Worm (Caenorhabditis elegans) whole organism, L4 larva: ENCODE data around the gene srw-89.

Source experiments
- F37D6.2 ChIP-seq: sonication (generic microtip); optimal IDR thresholded peaks from 2 replicates; lab custom pipeline; 2016; ENCODE audit warnings: mild to moderate bottlenecking, missing genetic modification characterization, missing compliant biosample characterization
- F44E2.7 ChIP-seq: fragments of 200-800 bp; sonication (Bioruptor generic); IDR thresholded peaks from 2 replicates; pipeline ENCODE4 v2.1.2; 2022; ENCODE audit warnings: missing genetic modification characterization, missing compliant biosample characterization
- T20F7.1 ChIP-seq: fragments of 200-800 bp; sonication (Bioruptor generic); optimal IDR thresholded peaks from 2 replicates; lab custom pipeline; 2018; ENCODE audit warnings: mild to moderate bottlenecking, missing genetic modification characterization, missing compliant biosample characterization
- aha-1 ChIP-seq: fragments of 150-350 bp; peaks from one replicate; lab custom pipeline; 2014; ENCODE audit warnings: missing biosample characterization, missing genetic modification characterization
- arid-1 ChIP-seq: fragments of 200-800 bp; sonication (Bioruptor generic); conservative IDR thresholded peaks from 2 replicates; pipeline ENCODE4 v1.3.6; 2022; ENCODE audit warnings: missing genetic modification reagents, missing genetic modification characterization, missing compliant biosample characterization
- attf-4 ChIP-seq: sonication (generic microtip); optimal IDR thresholded peaks from 3 replicates; lab custom pipeline; 2017; ENCODE audit warnings: missing biosample characterization, missing genetic modification characterization
- ceh-62 ChIP-seq: sonication (generic microtip); optimal IDR thresholded peaks from 2 replicates; lab custom pipeline; 2017; ENCODE audit warnings: missing biosample characterization, missing genetic modification characterization
- cey-2 ChIP-seq: sonication (generic microtip); optimal IDR thresholded peaks from 3 replicates; lab custom pipeline; 2017; ENCODE audit warnings: missing genetic modification characterization, mild to moderate bottlenecking, missing compliant biosample characterization, antibody characterized with exemption, borderline replicate concordance; ENCODE audit not compliant: insufficient read depth
- ctbp-1 ChIP-seq: fragments of 200-800 bp; sonication (Bioruptor generic); IDR thresholded peaks from 2 replicates; pipeline ENCODE4 v1.3.6; 2022; ENCODE audit warnings: missing genetic modification reagents, missing genetic modification characterization, missing compliant biosample characterization
- dmd-6 ChIP-seq: fragments of 200-800 bp; sonication (Bioruptor generic); IDR thresholded peaks from 2 replicates; pipeline ENCODE4 v1.3.6; 2022; ENCODE audit warnings: missing genetic modification reagents, missing genetic modification characterization, missing compliant biosample characterization
- dmd-8 ChIP-seq: fragments of 200-800 bp; sonication (Bioruptor generic); IDR thresholded peaks from 2 replicates; pipeline ENCODE4 v1.3.6; 2022; ENCODE audit warnings: missing genetic modification characterization, missing compliant biosample characterization
- dmd-9 ChIP-seq: fragments of 200-800 bp; sonication (Bioruptor generic); IDR thresholded peaks from 2 replicates; pipeline ENCODE4 v1.3.6; 2022; ENCODE audit warnings: missing genetic modification reagents, missing genetic modification characterization, missing compliant biosample characterization
- dpl-1 ChIP-seq: fragments of 150-350 bp; optimal IDR thresholded peaks from 2 replicates; lab custom pipeline; 2014; ENCODE audit warnings: missing biosample characterization, missing genetic modification reagents, missing genetic modification characterization
- dve-1 ChIP-seq: sonication (generic microtip); optimal IDR thresholded peaks from 2 replicates; lab custom pipeline; 2017; ENCODE audit warnings: antibody characterized with exemption, mild to moderate bottlenecking, missing genetic modification characterization, missing compliant biosample characterization; ENCODE audit not compliant: insufficient read depth
- fkh-10 ChIP-seq: fragments of 150-350 bp; optimal IDR thresholded peaks from 2 replicates; lab custom pipeline; 2014; ENCODE audit warnings: missing biosample characterization, missing genetic modification reagents, missing genetic modification characterization
- hif-1 ChIP-seq, 2 experiments: sonication (generic microtip); optimal IDR thresholded peaks; 2 replicates each; lab custom pipeline; 2016 to 2017; ENCODE audit warnings: missing compliant biosample characterization in 2 of 2, missing genetic modification characterization in 2 of 2, missing genetic modification reagents in 2 of 2, missing genotype in 2 of 2, mild to moderate bottlenecking in 1 of 2
- hlh-11 ChIP-seq: fragments of 200-800 bp; sonication (Bioruptor generic); optimal IDR thresholded peaks from 2 replicates; lab custom pipeline; 2018; ENCODE audit warnings: mild to moderate bottlenecking, missing genetic modification characterization, missing compliant biosample characterization
- hlh-30 ChIP-seq: sonication (generic microtip); optimal IDR thresholded peaks from 2 replicates; lab custom pipeline; 2017; ENCODE audit warnings: antibody characterized with exemption, mild to moderate bottlenecking, missing genetic modification characterization, missing compliant biosample characterization; ENCODE audit not compliant: insufficient read depth
- jun-1 ChIP-seq: fragments of 150-350 bp; optimal IDR thresholded peaks from 2 replicates; lab custom pipeline; 2014; ENCODE audit warnings: missing biosample characterization, missing genetic modification reagents, missing genetic modification characterization
- lim-7 ChIP-seq: fragments of 200-800 bp; sonication (Bioruptor generic); IDR thresholded peaks from 2 replicates; pipeline ENCODE4 v1.3.6; 2022; ENCODE audit warnings: missing genetic modification characterization, missing compliant biosample characterization
- lin-15B ChIP-seq: fragments of 150-350 bp; sonication (generic microtip); optimal IDR thresholded peaks from 3 replicates; lab custom pipeline; 2014; ENCODE audit warnings: missing biosample characterization, missing genetic modification characterization
- mdt-29 ChIP-seq: fragments of 200-800 bp; sonication (Bioruptor generic); IDR thresholded peaks from 2 replicates; pipeline ENCODE4 v1.3.6; 2022; ENCODE audit warnings: missing genetic modification reagents, missing genetic modification characterization, missing compliant biosample characterization
- mep-1 ChIP-seq: fragments of 150-350 bp; sonication (generic microtip); optimal IDR thresholded peaks from 3 replicates; lab custom pipeline; 2014; ENCODE audit warnings: missing biosample characterization, missing genetic modification characterization
- nhr-102 ChIP-seq: sonication (generic microtip); optimal IDR thresholded peaks from 2 replicates; lab custom pipeline; 2016; ENCODE audit warnings: mild to moderate bottlenecking, missing genetic modification characterization, moderate library complexity, missing compliant biosample characterization
- nhr-11 ChIP-seq: fragments of 150-350 bp; optimal IDR thresholded peaks from 2 replicates; lab custom pipeline; 2014; ENCODE audit warnings: missing biosample characterization, missing genetic modification characterization
- nhr-25 ChIP-seq: sonication (generic microtip); optimal IDR thresholded peaks from 2 replicates; lab custom pipeline; 2017; ENCODE audit warnings: missing genetic modification characterization, mild to moderate bottlenecking, missing compliant biosample characterization, antibody characterized with exemption, moderate library complexity, borderline replicate concordance; ENCODE audit not compliant: insufficient read depth
- nhr-28 ChIP-seq: fragments of 150-350 bp; optimal IDR thresholded peaks from 2 replicates; lab custom pipeline; 2014; ENCODE audit warnings: missing biosample characterization, missing genetic modification characterization
- nhr-41 ChIP-seq: fragments of 200-800 bp; sonication (Bioruptor generic); IDR thresholded peaks from 2 replicates; pipeline ENCODE4 v1.3.6; 2022; ENCODE audit warnings: missing genetic modification reagents, missing genetic modification characterization, missing compliant biosample characterization
- nhr-48 ChIP-seq: sonication (generic microtip); optimal IDR thresholded peaks from 2 replicates; lab custom pipeline; 2016; ENCODE audit warnings: mild to moderate bottlenecking, missing genetic modification characterization, missing compliant biosample characterization
- nhr-6 ChIP-seq: fragments of 150-350 bp; optimal IDR thresholded peaks from 2 replicates; lab custom pipeline; 2014; ENCODE audit warnings: missing biosample characterization, missing genetic modification characterization
- nhr-76 ChIP-seq: fragments of 150-350 bp; optimal IDR thresholded peaks from 2 replicates; lab custom pipeline; 2014; ENCODE audit warnings: missing biosample characterization, missing genetic modification characterization
- nhr-77 ChIP-seq: fragments of 150-350 bp; optimal IDR thresholded peaks from 2 replicates; lab custom pipeline; 2014; ENCODE audit warnings: missing biosample characterization, missing genetic modification characterization
- php-3 ChIP-seq: fragments of 200-800 bp; sonication (Bioruptor generic); IDR thresholded peaks from 2 replicates; pipeline ENCODE4 v1.3.6; 2022; ENCODE audit warnings: missing genetic modification reagents, missing genetic modification characterization, missing compliant biosample characterization
- pqm-1 ChIP-seq: sonication (generic microtip); optimal IDR thresholded peaks from 2 replicates; lab custom pipeline; 2017; ENCODE audit warnings: missing biosample characterization, missing genetic modification characterization
- set-16 ChIP-seq: fragments of 200-800 bp; sonication (Bioruptor generic); IDR thresholded peaks from 2 replicates; pipeline ENCODE4 v1.3.6; 2022; ENCODE audit warnings: missing genetic modification reagents, missing genetic modification characterization, missing compliant biosample characterization
- spr-1 ChIP-seq: sonication (generic microtip); optimal IDR thresholded peaks from 2 replicates; lab custom pipeline; 2016; ENCODE audit warnings: mild to moderate bottlenecking, missing genetic modification characterization, missing compliant biosample characterization
- spr-3 ChIP-seq: fragments of 200-800 bp; sonication (Bioruptor generic); optimal IDR thresholded peaks from 2 replicates; lab custom pipeline; 2018; ENCODE audit warnings: mild to moderate bottlenecking, missing genetic modification characterization, missing compliant biosample characterization
- tag-97 ChIP-seq: fragments of 200-800 bp; sonication (Bioruptor generic); IDR thresholded peaks from 2 replicates; pipeline ENCODE4 v1.3.6; 2022; ENCODE audit warnings: missing genetic modification characterization, missing compliant biosample characterization
- unc-62 ChIP-seq, 3 experiments: fragments of 150-350 bp in 1 of 3; sonication (generic microtip); optimal IDR thresholded peaks in 2 of 3; peaks in 1 of 3; 1 replicate in 1 of 3; 2 replicates in 2 of 3; lab custom pipeline; 2014 to 2017; ENCODE audit warnings: missing biosample characterization in 3 of 3, missing genetic modification characterization in 3 of 3, missing genetic modification reagents in 3 of 3, missing genotype in 1 of 3
- vab-7 ChIP-seq: fragments of 200-800 bp; sonication (Bioruptor generic); IDR thresholded peaks from 2 replicates; pipeline ENCODE4 v1.3.6; 2022; ENCODE audit warnings: missing genetic modification reagents, missing genetic modification characterization, missing compliant biosample characterization
- zag-1 ChIP-seq: fragments of 150-350 bp; optimal IDR thresholded peaks from 2 replicates; lab custom pipeline; 2014; ENCODE audit warnings: missing biosample characterization, missing genetic modification characterization
- zfp-2 ChIP-seq: sonication (generic microtip); optimal IDR thresholded peaks from 2 replicates; lab custom pipeline; 2016; ENCODE audit warnings: mild to moderate bottlenecking, missing genetic modification characterization, missing compliant biosample characterization
- zip-11 ChIP-seq: fragments of 200-800 bp; sonication (Bioruptor generic); IDR thresholded peaks from 2 replicates; pipeline ENCODE4 v1.3.6; 2022; ENCODE audit warnings: missing genetic modification characterization, missing compliant biosample characterization
- zip-2 ChIP-seq: fragments of 150-350 bp; optimal IDR thresholded peaks from 2 replicates; lab custom pipeline; 2014; ENCODE audit warnings: missing biosample characterization, missing genetic modification characterization
- ztf-11 ChIP-seq: fragments of 150-350 bp; optimal IDR thresholded peaks from 2 replicates; lab custom pipeline; 2014; ENCODE audit warnings: missing biosample characterization, missing genetic modification characterization
- ztf-7 ChIP-seq: fragments of 150-350 bp; optimal IDR thresholded peaks from 2 replicates; lab custom pipeline; 2014; ENCODE audit warnings: missing biosample characterization, missing genetic modification characterization

Gene srw-89

DNA sequence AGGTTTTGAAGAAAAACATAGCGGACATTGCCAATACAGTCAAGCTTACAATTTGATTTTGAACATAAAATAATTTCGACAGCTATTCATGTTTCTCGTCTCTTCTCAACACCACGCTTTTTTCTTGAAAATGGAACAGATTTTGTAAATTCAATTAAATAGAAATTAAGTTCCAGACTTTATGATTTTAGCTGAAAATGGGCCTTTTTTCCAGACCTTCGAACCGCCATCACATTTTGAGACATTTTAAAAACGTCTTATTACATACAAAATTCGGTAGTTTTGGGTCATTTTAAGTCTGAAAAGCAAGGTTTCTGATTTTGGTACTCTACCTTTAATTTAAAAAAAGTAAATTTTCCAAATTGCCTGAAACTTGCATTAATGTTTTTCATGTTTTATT lies 21.2 kb downstream of the srw-89 start, which contains the start of gene C49G7.12:
TSS of gene C49G7.12 (plus strand) at position 301 of the 400 bp plus-strand sequence.
- TF ChIP-seq dve-1 (tag; lab: Kevin White, UChicago) (no peak), lin-15B (tag; lab: Kevin White, UChicago) (no peak), attf-4 (tag; lab: Kevin White, UChicago) (no peak), nhr-28 (no peak), zag-1 (tag; lab: Kevin White, UChicago) (no peak), php-3 (GFP tag; lab: Robert Waterston, UW) (no peak), dmd-8 (GFP tag; lab: Robert Waterston, UW) (no peak), F44E2.7 (GFP tag; lab: Robert Waterston, UW) (no peak), lim-7 (no peak), dpl-1 (GFP tag; lab: Kevin White, UChicago) (no peak), ceh-62 (tag; lab: Kevin White, UChicago) (no peak), nhr-6 (no peak), nhr-11 (tag; lab: Kevin White, UChicago) (no peak), mdt-29 (GFP tag; lab: Robert Waterston, UW) (no peak), nhr-48 (no peak), nhr-25 (tag; lab: Kevin White, UChicago) (no peak), set-16 (no peak), dmd-9 (GFP tag; lab: Robert Waterston, UW) (no peak), cey-2 (no peak)

DNA sequence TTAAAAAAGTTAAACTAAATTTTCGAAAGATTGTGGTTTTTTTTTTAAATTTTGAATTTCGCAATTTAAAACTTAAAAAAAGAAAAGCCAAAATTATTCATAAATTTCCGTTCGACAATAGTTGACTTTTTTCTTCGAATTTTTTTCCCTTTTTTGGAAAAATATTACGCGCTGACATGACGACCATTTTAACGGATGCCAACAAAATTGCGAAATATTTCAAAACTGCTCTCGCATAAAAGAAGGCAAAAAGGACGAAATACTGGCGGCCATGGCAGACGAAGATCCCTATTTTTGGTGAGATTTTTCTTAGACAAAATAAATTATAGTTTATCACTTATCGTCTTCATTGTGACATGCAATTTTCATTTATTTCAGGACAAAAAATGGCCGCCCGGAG lies 21.7 kb downstream of the srw-89 start:
- TF ChIP-seq hif-1 (tag; optimal IDR thresholded peaks at IDR 0.05; lab: Kevin White, UChicago) (no peak), zip-2 (tag; lab: Kevin White, UChicago) (peak; percentile 63), F44E2.7 (GFP tag; lab: Robert Waterston, UW) (no peak)

DNA sequence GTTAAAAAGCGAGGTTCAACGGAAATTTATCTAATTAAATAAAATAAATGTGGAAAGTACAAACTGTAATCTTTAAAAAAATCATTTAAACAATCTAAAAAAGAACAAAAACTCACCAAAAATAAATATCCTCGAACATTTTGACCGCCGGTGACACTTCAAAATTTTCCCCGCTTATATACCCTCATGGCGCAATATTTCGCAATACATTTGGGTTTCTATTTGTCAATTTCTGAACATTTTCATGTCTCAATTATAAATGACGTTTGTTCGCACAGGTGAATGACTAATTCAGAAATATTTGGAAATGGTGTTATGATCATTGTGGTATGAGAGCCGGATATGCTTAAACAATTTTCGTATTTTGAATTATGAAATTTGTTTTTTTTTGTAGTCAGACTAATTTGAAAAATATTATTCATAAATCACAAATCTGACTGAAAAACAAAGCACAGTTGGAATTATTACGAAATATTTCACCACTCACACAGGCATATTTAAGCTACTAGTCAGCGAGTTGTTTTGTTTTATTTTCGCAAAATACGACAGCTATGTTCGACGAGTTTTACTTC lies 25.1 kb downstream of the srw-89 start, which contains the start of the genes C49G7.10 and irg-2:
TSS of gene C49G7.10 (minus strand) at position 169 of the 572 bp plus-strand sequence.
TSS of gene irg-2 (plus strand) at position 329 of the 572 bp plus-strand sequence.
- no peak for TF ChIP-seq nhr-41 (GFP tag; lab: Robert Waterston, UW)
- peak; percentile 62 for TF ChIP-seq dmd-6 (GFP tag; lab: Robert Waterston, UW)
- peak; percentile 98 for TF ChIP-seq ztf-7 (tag; lab: Kevin White, UChicago)
- TF ChIP-seq jun-1, result no peak
- no peak for TF ChIP-seq fkh-10 (GFP tag; lab: Kevin White, UChicago)
- no peak for TF ChIP-seq spr-1 (tag; lab: Kevin White, UChicago)
- peak in 1 of 2 experiments; percentile 14 for TF ChIP-seq unc-62 (GFP tag; optimal IDR thresholded peaks at IDR 0.05 in 1 of 2; lab: Kevin White, UChicago)
- TF ChIP-seq unc-62 (tag; optimal IDR thresholded peaks at IDR 0.05; lab: Kevin White, UChicago), result no peak
- peak; percentile 12 for TF ChIP-seq pqm-1 (tag; lab: Kevin White, UChicago)
- no peak for TF ChIP-seq zip-11 (GFP tag; lab: Robert Waterston, UW)
- no peak for TF ChIP-seq zfp-2
- no peak for TF ChIP-seq hif-1 (tag; optimal IDR thresholded peaks at IDR 0.05; lab: Kevin White, UChicago)
- TF ChIP-seq spr-3 (GFP tag; lab: Kevin White, UChicago), result no peak
- TF ChIP-seq nhr-76 (tag; lab: Kevin White, UChicago), result no peak
- no peak for TF ChIP-seq F37D6.2
- peak; percentile 31 for TF ChIP-seq T20F7.1 (GFP tag; lab: Kevin White, UChicago)
- TF ChIP-seq zip-2 (tag; lab: Kevin White, UChicago), result peak; percentile 100
- TF ChIP-seq cey-2, result no peak
- no peak for TF ChIP-seq mdt-29 (GFP tag; lab: Robert Waterston, UW)
- TF ChIP-seq tag-97 (GFP tag; lab: Robert Waterston, UW), result no peak
- TF ChIP-seq hlh-30 (tag; lab: Kevin White, UChicago), result no peak
- TF ChIP-seq hlh-11 (tag; lab: Kevin White, UChicago), result no peak
- TF ChIP-seq arid-1 (GFP tag; lab: Robert Waterston, UW), result no peak
- no peak for TF ChIP-seq ctbp-1 (GFP tag; lab: Robert Waterston, UW)
- no peak for TF ChIP-seq aha-1 (tag; lab: Kevin White, UChicago)
- peak; percentile 7 for TF ChIP-seq dpl-1 (GFP tag; lab: Kevin White, UChicago)
- no peak for TF ChIP-seq vab-7 (GFP tag; lab: Robert Waterston, UW)
- no peak for TF ChIP-seq nhr-77 (tag; lab: Kevin White, UChicago)
- TF ChIP-seq dve-1 (tag; lab: Kevin White, UChicago), result peak; percentile 59
- TF ChIP-seq ztf-11 (tag; lab: Kevin White, UChicago), result no peak
- peak; percentile 46 for TF ChIP-seq nhr-11 (tag; lab: Kevin White, UChicago)
- TF ChIP-seq nhr-102 (tag; lab: Kevin White, UChicago), result no peak
- no peak for TF ChIP-seq mep-1 (tag; lab: Kevin White, UChicago)
- no peak for TF ChIP-seq nhr-48
